Worm (Caenorhabditis elegans) whole organism, early embryonic: Measurements from ENCODE around the gene C52A10.3.

Source experiments
- B0310.2 ChIP-seq: sonication (generic microtip); optimal IDR thresholded peaks from 2 replicates; lab custom pipeline; 2016; ENCODE audit warnings: mild to moderate bottlenecking, missing genetic modification characterization, missing compliant biosample characterization
- F13C5.2 ChIP-seq: sonication (generic microtip); optimal IDR thresholded peaks from 2 replicates; lab custom pipeline; 2017; ENCODE audit warnings: mild to moderate bottlenecking, missing genetic modification characterization, inconsistent platforms, missing compliant biosample characterization
- aly-1 ChIP-seq: sonication (generic microtip); optimal IDR thresholded peaks from 2 replicates; lab custom pipeline; 2016; ENCODE audit warnings: missing genetic modification characterization, missing compliant biosample characterization
- ama-1 ChIP-seq: fragments of 150-350 bp; optimal IDR thresholded peaks from 2 replicates; lab custom pipeline; 2014
- ceh-13 ChIP-seq: fragments of 200-800 bp; sonication (Bioruptor generic); optimal IDR thresholded peaks from 2 replicates; lab custom pipeline; 2018; ENCODE audit warnings: mild to moderate bottlenecking, missing genetic modification characterization, missing compliant biosample characterization
- ceh-36 ChIP-seq: sonication (generic microtip); optimal IDR thresholded peaks from 2 replicates; lab custom pipeline; 2016; ENCODE audit warnings: missing genetic modification characterization, inconsistent platforms, missing compliant biosample characterization
- ets-7 ChIP-seq: sonication (generic microtip); optimal IDR thresholded peaks from 2 replicates; lab custom pipeline; 2016; ENCODE audit warnings: missing genotype, missing genetic modification characterization, missing compliant biosample characterization
- flt-1 ChIP-seq: fragments of 200-800 bp; sonication (Bioruptor generic); IDR thresholded peaks from 2 replicates; pipeline ENCODE4 v1.3.6; 2022; ENCODE audit warnings: missing genetic modification characterization, missing compliant biosample characterization
- hmbx-1 ChIP-seq: sonication (generic microtip); optimal IDR thresholded peaks from 2 replicates; lab custom pipeline; 2016; ENCODE audit warnings: mild to moderate bottlenecking, missing genetic modification characterization, missing compliant biosample characterization
- hmg-4 ChIP-seq: fragments of 200-800 bp; sonication (Bioruptor generic); optimal IDR thresholded peaks from 2 replicates; lab custom pipeline; 2018; ENCODE audit warnings: mild to moderate bottlenecking, missing genetic modification characterization, missing compliant biosample characterization
- hnd-1 ChIP-seq: sonication (generic microtip); optimal IDR thresholded peaks from 2 replicates; lab custom pipeline; 2016; ENCODE audit warnings: missing genetic modification characterization, missing compliant biosample characterization
- pes-1 ChIP-seq: fragments of 200-800 bp; sonication (Bioruptor generic); IDR thresholded peaks from 2 replicates; pipeline ENCODE4 v1.3.6; 2022; ENCODE audit warnings: missing genetic modification reagents, missing genetic modification characterization, missing compliant biosample characterization
- scrt-1 ChIP-seq: fragments of 200-800 bp; sonication (Bioruptor generic); IDR thresholded peaks from 2 replicates; pipeline ENCODE4 v1.3.6; 2022; ENCODE audit warnings: missing genetic modification characterization, missing compliant biosample characterization
- sea-1 ChIP-seq: fragments of 200-800 bp; sonication (Bioruptor generic); conservative IDR thresholded peaks from 2 replicates; pipeline ENCODE4 v1.3.6; 2022; ENCODE audit warnings: missing genetic modification characterization, missing compliant biosample characterization
- tbx-11 ChIP-seq: fragments of 200-800 bp; sonication (Bioruptor generic); IDR thresholded peaks from 2 replicates; pipeline ENCODE4 v1.3.6; 2022; ENCODE audit warnings: missing genetic modification characterization, missing compliant biosample characterization
- tbx-37 ChIP-seq: fragments of 200-800 bp; sonication (Bioruptor generic); conservative IDR thresholded peaks from 2 replicates; pipeline ENCODE4 v1.3.6; 2022; ENCODE audit warnings: missing genetic modification reagents, missing genetic modification characterization, missing compliant biosample characterization
- tra-4 ChIP-seq: sonication (generic microtip); optimal IDR thresholded peaks from 2 replicates; lab custom pipeline; 2017; ENCODE audit warnings: missing genetic modification characterization, missing compliant biosample characterization

C52A10.3 gene

DNA sequence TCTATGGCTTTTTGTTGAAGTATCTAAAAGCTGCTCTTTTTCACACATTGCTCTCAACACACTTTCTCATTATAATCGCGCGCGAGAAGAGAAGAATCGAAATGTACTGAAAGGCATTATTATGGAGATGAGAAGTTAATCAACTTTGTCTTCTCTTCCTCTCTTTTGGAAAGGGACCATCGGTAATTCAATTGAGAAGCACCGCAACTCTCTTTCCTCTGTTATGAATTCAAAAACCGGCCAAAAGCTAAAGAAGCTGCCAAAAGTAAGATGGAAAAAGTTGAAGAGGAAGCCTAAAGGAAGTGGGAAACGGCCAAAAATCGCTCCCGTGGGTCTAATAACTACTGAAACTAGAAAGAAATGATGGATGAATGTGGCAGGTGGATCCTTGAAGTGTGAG is 39.1 kb downstream of the C52A10.3 start:
- TF ChIP-seq ceh-36 (no peak), pes-1 (no peak), tbx-11 (GFP tag; lab: Robert Waterston, UW) (no peak), scrt-1 (no peak)

DNA sequence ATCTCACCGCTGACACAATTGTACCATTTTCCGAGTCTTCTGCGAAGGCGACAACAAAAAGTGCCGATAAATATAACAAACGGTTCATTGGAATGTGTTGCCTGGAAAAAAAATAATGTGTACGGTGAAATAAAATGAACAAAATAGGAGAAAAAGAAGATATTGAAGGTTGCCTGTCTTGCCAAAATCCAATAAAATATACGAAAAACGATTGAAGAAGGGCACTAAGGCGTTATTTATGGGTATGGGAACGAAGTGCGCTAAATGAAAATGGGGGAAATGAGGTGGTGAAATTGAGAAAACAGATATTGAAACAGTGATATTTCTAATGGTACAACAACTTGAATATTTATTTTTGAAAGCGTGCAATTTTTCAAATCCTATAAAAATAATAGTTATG is 41.1 kb downstream of the C52A10.3 start, which contains the start of gene Y47A7.2:
Gene Y47A7.2, minus strand, starts transcription at position 101 of the 400 bp plus-strand sequence.
- TF ChIP-seq tra-4 (tag; lab: Kevin White, UChicago) (no peak), scrt-1 (no peak), pes-1 (no peak), ceh-36 (no peak), aly-1 (tag; lab: Kevin White, UChicago) (no peak), sea-1 (GFP tag; lab: Robert Waterston, UW) (no peak), ets-7 (tag; lab: Kevin White, UChicago) (no peak), B0310.2 (tag; lab: Kevin White, UChicago) (no peak), hnd-1 (no peak), ama-1 (no peak), ceh-13 (no peak), hmbx-1 (no peak), hmg-4 (no peak), flt-1 (no peak), F13C5.2 (tag; lab: Kevin White, UChicago) (no peak), tbx-37 (GFP tag; lab: Robert Waterston, UW) (no peak), tbx-11 (GFP tag; lab: Robert Waterston, UW) (no peak)

DNA sequence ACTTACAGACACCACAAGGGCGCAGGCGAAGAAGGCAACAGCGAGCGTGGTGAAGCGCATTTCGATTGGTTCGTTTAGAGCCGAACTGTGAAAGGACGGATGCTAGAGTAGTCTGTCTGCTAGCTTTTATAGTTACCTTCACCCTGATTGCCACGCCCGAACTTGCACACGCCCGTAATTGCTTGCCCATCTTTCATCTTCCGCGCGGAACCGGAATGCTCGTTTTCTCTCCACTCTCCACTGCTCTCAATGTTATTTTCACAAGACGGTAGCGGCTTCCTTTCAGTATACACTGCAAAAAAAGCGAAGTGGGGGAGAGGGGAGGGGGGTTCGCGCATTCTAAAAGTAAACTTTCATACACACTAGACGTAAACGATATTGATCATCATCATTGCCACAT is 44.8 kb downstream of the C52A10.3 start, which contains the start of gene abu-8:
Gene abu-8, minus strand, starts transcription at position 101 of the 400 bp plus-strand sequence.
- TF ChIP-seq tbx-11 (GFP tag; lab: Robert Waterston, UW) (no peak), sea-1 (GFP tag; lab: Robert Waterston, UW) (no peak), pes-1 (no peak), hnd-1 (no peak), scrt-1 (no peak), aly-1 (tag; lab: Kevin White, UChicago) (no peak), tbx-37 (GFP tag; lab: Robert Waterston, UW) (no peak), ceh-13 (no peak), ceh-36 (no peak), flt-1 (no peak), ama-1 (no peak), F13C5.2 (tag; lab: Kevin White, UChicago) (no peak), tra-4 (tag; lab: Kevin White, UChicago) (no peak), hmg-4 (no peak), hmbx-1 (no peak), B0310.2 (tag; lab: Kevin White, UChicago) (no peak), ets-7 (tag; lab: Kevin White, UChicago) (no peak)

DNA sequence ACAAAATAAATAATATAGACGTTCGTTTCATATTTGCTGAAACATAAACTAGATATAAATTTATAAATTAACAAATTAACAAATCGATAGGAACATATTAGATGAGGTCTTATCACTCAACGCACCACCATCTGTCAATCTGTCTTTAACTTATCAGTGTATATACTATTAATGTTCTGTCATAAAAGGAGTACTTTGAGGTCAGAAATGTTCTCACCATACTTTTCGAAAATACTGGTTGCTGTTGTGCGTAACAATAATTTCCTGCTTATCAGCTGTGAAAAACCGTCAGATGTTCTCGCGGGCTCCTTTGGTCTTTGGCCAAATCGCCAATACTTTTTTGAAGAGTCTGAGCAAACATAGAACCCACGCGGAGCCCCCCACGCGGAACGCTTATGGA is 46.8 kb downstream of the C52A10.3 start, which contains the start of gene C03A7.13:
Gene C03A7.13, minus strand, starts transcription at position 43 of the 400 bp plus-strand sequence.
- TF ChIP-seq aly-1 (tag; lab: Kevin White, UChicago) = no peak
- TF ChIP-seq F13C5.2 (tag; lab: Kevin White, UChicago) = no peak
- TF ChIP-seq hmg-4 = no peak
- no peak for TF ChIP-seq pes-1
- no peak for TF ChIP-seq flt-1
- no peak for TF ChIP-seq hmbx-1
- TF ChIP-seq scrt-1 = no peak
- TF ChIP-seq ets-7 (tag; lab: Kevin White, UChicago) = no peak
- TF ChIP-seq sea-1 (GFP tag; lab: Robert Waterston, UW) = no peak
- TF ChIP-seq tra-4 (tag; lab: Kevin White, UChicago) = no peak
- no peak for TF ChIP-seq B0310.2 (tag; lab: Kevin White, UChicago)
- no peak for TF ChIP-seq ceh-36
- TF ChIP-seq ceh-13 = no peak
- no peak for TF ChIP-seq hnd-1
